Worm (Caenorhabditis elegans) whole organism, L4 larva: ENCODE results near the gene chup-1.
A peak's percentile ranks its signal among the peaks of the same experiment; 100 is the strongest.

Experiments
- D1046.2 ChIP-seq: fragments of 200-800 bp; sonication (Bioruptor generic); IDR thresholded peaks from 2 replicates; pipeline ENCODE4 v1.3.6; 2022; ENCODE audit warnings: missing genetic modification characterization, missing compliant biosample characterization
- F26F4.8 ChIP-seq: fragments of 200-800 bp; sonication (Bioruptor generic); conservative IDR thresholded peaks from 2 replicates; pipeline ENCODE4 v1.3.6; 2022; ENCODE audit warnings: missing genetic modification characterization, missing compliant biosample characterization
- R02D3.7 ChIP-seq: fragments of 150-350 bp; sonication (generic microtip); optimal IDR thresholded peaks from 3 replicates; lab custom pipeline; 2014; ENCODE audit warnings: missing biosample characterization, missing genetic modification characterization
- Y48G9A.11 ChIP-seq: fragments of 200-800 bp; sonication (Bioruptor generic); IDR thresholded peaks from 2 replicates; pipeline ENCODE4 v1.3.6; 2022; ENCODE audit warnings: missing genetic modification reagents, missing genetic modification characterization, missing compliant biosample characterization
- Y5F2A.4 ChIP-seq: fragments of 200-800 bp; sonication (Bioruptor generic); optimal IDR thresholded peaks from 2 replicates; lab custom pipeline; 2018; ENCODE audit warnings: mild to moderate bottlenecking, missing genetic modification characterization, missing compliant biosample characterization
- aha-1 ChIP-seq: fragments of 150-350 bp; peaks from one replicate; lab custom pipeline; 2014; ENCODE audit warnings: missing biosample characterization, missing genetic modification characterization
- ama-1 ChIP-seq: fragments of 150-350 bp; optimal IDR thresholded peaks from 2 replicates; lab custom pipeline; 2014; ENCODE audit warnings: inconsistent platforms, mixed read lengths
- arid-1 ChIP-seq: fragments of 200-800 bp; sonication (Bioruptor generic); conservative IDR thresholded peaks from 2 replicates; pipeline ENCODE4 v1.3.6; 2022; ENCODE audit warnings: missing genetic modification reagents, missing genetic modification characterization, missing compliant biosample characterization
- attf-4 ChIP-seq: sonication (generic microtip); optimal IDR thresholded peaks from 3 replicates; lab custom pipeline; 2017; ENCODE audit warnings: missing biosample characterization, missing genetic modification characterization
- ceh-44 ChIP-seq: fragments of 200-800 bp; sonication (Bioruptor generic); IDR thresholded peaks from 2 replicates; pipeline ENCODE4 v1.3.6; 2022; ENCODE audit warnings: missing genetic modification reagents, missing genetic modification characterization, missing compliant biosample characterization
- ces-1 ChIP-seq: fragments of 150-350 bp; sonication (generic microtip); optimal IDR thresholded peaks from 4 replicates; lab custom pipeline; 2014; ENCODE audit warnings: missing biosample characterization, missing genetic modification reagents, missing genetic modification characterization
- ctbp-1 ChIP-seq: fragments of 200-800 bp; sonication (Bioruptor generic); IDR thresholded peaks from 2 replicates; pipeline ENCODE4 v1.3.6; 2022; ENCODE audit warnings: missing genetic modification reagents, missing genetic modification characterization, missing compliant biosample characterization
- daf-16 ChIP-seq, 3 experiments: sonication (generic microtip); optimal IDR thresholded peaks; 2 replicates each; lab custom pipeline; 2016 to 2017; ENCODE audit warnings: missing genetic modification characterization in 3 of 3, missing genetic modification reagents in 3 of 3, mild to moderate bottlenecking in 2 of 3, missing compliant biosample characterization in 2 of 3, missing biosample characterization in 1 of 3, moderate library complexity in 1 of 3
- daf-19 ChIP-seq: fragments of 200-800 bp; sonication (Bioruptor generic); conservative IDR thresholded peaks from 2 replicates; pipeline ENCODE4 v1.3.6; 2022; ENCODE audit warnings: missing genetic modification characterization, missing compliant biosample characterization
- daf-8 ChIP-seq: fragments of 200-800 bp; sonication (Bioruptor generic); IDR thresholded peaks from 2 replicates; pipeline ENCODE4 v1.3.6; 2022; ENCODE audit warnings: missing genetic modification characterization, missing compliant biosample characterization
- dmd-6 ChIP-seq: fragments of 200-800 bp; sonication (Bioruptor generic); IDR thresholded peaks from 2 replicates; pipeline ENCODE4 v1.3.6; 2022; ENCODE audit warnings: missing genetic modification reagents, missing genetic modification characterization, missing compliant biosample characterization
- dmd-8 ChIP-seq: fragments of 200-800 bp; sonication (Bioruptor generic); IDR thresholded peaks from 2 replicates; pipeline ENCODE4 v1.3.6; 2022; ENCODE audit warnings: missing genetic modification characterization, missing compliant biosample characterization
- dmd-9 ChIP-seq: fragments of 200-800 bp; sonication (Bioruptor generic); IDR thresholded peaks from 2 replicates; pipeline ENCODE4 v1.3.6; 2022; ENCODE audit warnings: missing genetic modification reagents, missing genetic modification characterization, missing compliant biosample characterization
- egl-27 ChIP-seq: sonication (generic microtip); optimal IDR thresholded peaks from 3 replicates; lab custom pipeline; 2017; ENCODE audit warnings: missing biosample characterization, missing genetic modification reagents, missing genetic modification characterization
- egl-43 ChIP-seq: fragments of 200-800 bp; sonication (Bioruptor generic); IDR thresholded peaks from 2 replicates; pipeline ENCODE4 v1.3.6; 2022; ENCODE audit warnings: missing genetic modification reagents, missing genetic modification characterization, missing compliant biosample characterization
- fkh-10 ChIP-seq: fragments of 150-350 bp; optimal IDR thresholded peaks from 2 replicates; lab custom pipeline; 2014; ENCODE audit warnings: missing biosample characterization, missing genetic modification reagents, missing genetic modification characterization
- fos-1 ChIP-seq: fragments of 150-350 bp; optimal IDR thresholded peaks from 2 replicates; lab custom pipeline; 2014; ENCODE audit warnings: missing biosample characterization, missing genetic modification characterization
- hif-1 ChIP-seq, 2 experiments: sonication (generic microtip); optimal IDR thresholded peaks; 2 replicates each; lab custom pipeline; 2016 to 2017; ENCODE audit warnings: missing compliant biosample characterization in 2 of 2, missing genetic modification characterization in 2 of 2, missing genetic modification reagents in 2 of 2, missing genotype in 2 of 2, mild to moderate bottlenecking in 1 of 2
- hlh-11 ChIP-seq: fragments of 200-800 bp; sonication (Bioruptor generic); optimal IDR thresholded peaks from 2 replicates; lab custom pipeline; 2018; ENCODE audit warnings: mild to moderate bottlenecking, missing genetic modification characterization, missing compliant biosample characterization
- hlh-30 ChIP-seq: sonication (generic microtip); optimal IDR thresholded peaks from 2 replicates; lab custom pipeline; 2017; ENCODE audit warnings: antibody characterized with exemption, mild to moderate bottlenecking, missing genetic modification characterization, missing compliant biosample characterization; ENCODE audit not compliant: insufficient read depth
- hmg-1.1 ChIP-seq: fragments of 200-800 bp; sonication (Bioruptor generic); IDR thresholded peaks from 2 replicates; pipeline ENCODE4 v1.3.6; 2022; ENCODE audit warnings: missing genetic modification reagents, missing genetic modification characterization, missing compliant biosample characterization
- lin-13 ChIP-seq: fragments of 150-350 bp; optimal IDR thresholded peaks from 2 replicates; lab custom pipeline; 2014; ENCODE audit warnings: missing biosample characterization, missing genetic modification reagents, missing genetic modification characterization
- lin-15B ChIP-seq: fragments of 150-350 bp; sonication (generic microtip); optimal IDR thresholded peaks from 3 replicates; lab custom pipeline; 2014; ENCODE audit warnings: missing biosample characterization, missing genetic modification characterization
- lin-39 ChIP-seq: fragments of 150-350 bp; optimal IDR thresholded peaks from 2 replicates; lab custom pipeline; 2014; ENCODE audit warnings: missing biosample characterization, missing genetic modification reagents, missing genetic modification characterization
- lir-3 ChIP-seq: sonication (generic microtip); optimal IDR thresholded peaks from 2 replicates; lab custom pipeline; 2016; ENCODE audit warnings: mild to moderate bottlenecking, missing genetic modification characterization, missing compliant biosample characterization
- lsy-2 ChIP-seq, 2 experiments: fragments of 150-350 bp in 1 of 2; sonication (generic microtip) in 1 of 2; optimal IDR thresholded peaks; 2 replicates each; lab custom pipeline; 2014 to 2017; ENCODE audit warnings: missing biosample characterization in 2 of 2, missing genetic modification characterization in 2 of 2
- madf-5 ChIP-seq, 2 experiments: fragments of 200-800 bp; sonication (Bioruptor generic); IDR thresholded peaks; 2 replicates each; pipeline ENCODE4 v1.3.6; 2022; ENCODE audit warnings: missing compliant biosample characterization in 2 of 2, missing genetic modification characterization in 2 of 2
- madf-9 ChIP-seq: fragments of 200-800 bp; sonication (Bioruptor generic); conservative IDR thresholded peaks from 2 replicates; pipeline ENCODE4 v1.3.6; 2022; ENCODE audit warnings: missing genetic modification reagents, missing genetic modification characterization, missing compliant biosample characterization
- mdl-1 ChIP-seq, 2 experiments: fragments of 150-350 bp in 1 of 2; sonication (generic microtip) in 1 of 2; optimal IDR thresholded peaks; 2 replicates each; lab custom pipeline; 2014 to 2017; ENCODE audit warnings: missing biosample characterization in 2 of 2, missing genetic modification characterization in 2 of 2
- nhr-28 ChIP-seq: fragments of 150-350 bp; optimal IDR thresholded peaks from 2 replicates; lab custom pipeline; 2014; ENCODE audit warnings: missing biosample characterization, missing genetic modification characterization
- nhr-76 ChIP-seq: fragments of 150-350 bp; optimal IDR thresholded peaks from 2 replicates; lab custom pipeline; 2014; ENCODE audit warnings: missing biosample characterization, missing genetic modification characterization
- pha-4 ChIP-seq, 2 experiments: fragments of 150-350 bp in 1 of 2; fragments of 200-800 bp in 1 of 2; sonication (Bioruptor generic) in 1 of 2; IDR thresholded peaks in 1 of 2; optimal IDR thresholded peaks in 1 of 2; 2 replicates each; pipeline versions ENCODE4 v1.3.6 to Lab custom; 2014 to 2022; ENCODE audit warnings: missing genetic modification characterization in 2 of 2, missing genetic modification reagents in 2 of 2, missing biosample characterization in 1 of 2, missing compliant biosample characterization in 1 of 2
- sdz-12 ChIP-seq: fragments of 200-800 bp; sonication (Bioruptor generic); optimal IDR thresholded peaks from 2 replicates; lab custom pipeline; 2018; ENCODE audit warnings: mild to moderate bottlenecking, missing genetic modification characterization, missing compliant biosample characterization
- set-16 ChIP-seq: fragments of 200-800 bp; sonication (Bioruptor generic); IDR thresholded peaks from 2 replicates; pipeline ENCODE4 v1.3.6; 2022; ENCODE audit warnings: missing genetic modification reagents, missing genetic modification characterization, missing compliant biosample characterization
- snpc-4 ChIP-seq: fragments of 150-350 bp; optimal IDR thresholded peaks from 2 replicates; lab custom pipeline; 2014; ENCODE audit warnings: missing biosample characterization, missing genetic modification characterization
- spr-3 ChIP-seq: fragments of 200-800 bp; sonication (Bioruptor generic); optimal IDR thresholded peaks from 2 replicates; lab custom pipeline; 2018; ENCODE audit warnings: mild to moderate bottlenecking, missing genetic modification characterization, missing compliant biosample characterization
- unc-130 ChIP-seq: sonication (generic microtip); optimal IDR thresholded peaks from 2 replicates; lab custom pipeline; 2016; ENCODE audit warnings: missing genetic modification reagents, missing genetic modification characterization, missing compliant biosample characterization
- unc-62 ChIP-seq, 3 experiments: fragments of 150-350 bp in 1 of 3; sonication (generic microtip); optimal IDR thresholded peaks in 2 of 3; peaks in 1 of 3; 1 replicate in 1 of 3; 2 replicates in 2 of 3; lab custom pipeline; 2014 to 2017; ENCODE audit warnings: missing biosample characterization in 3 of 3, missing genetic modification characterization in 3 of 3, missing genetic modification reagents in 3 of 3, missing genotype in 1 of 3
- zip-11 ChIP-seq: fragments of 200-800 bp; sonication (Bioruptor generic); IDR thresholded peaks from 2 replicates; pipeline ENCODE4 v1.3.6; 2022; ENCODE audit warnings: missing genetic modification characterization, missing compliant biosample characterization
- ztf-7 ChIP-seq: fragments of 150-350 bp; optimal IDR thresholded peaks from 2 replicates; lab custom pipeline; 2014; ENCODE audit warnings: missing biosample characterization, missing genetic modification characterization

Gene chup-1

DNA sequence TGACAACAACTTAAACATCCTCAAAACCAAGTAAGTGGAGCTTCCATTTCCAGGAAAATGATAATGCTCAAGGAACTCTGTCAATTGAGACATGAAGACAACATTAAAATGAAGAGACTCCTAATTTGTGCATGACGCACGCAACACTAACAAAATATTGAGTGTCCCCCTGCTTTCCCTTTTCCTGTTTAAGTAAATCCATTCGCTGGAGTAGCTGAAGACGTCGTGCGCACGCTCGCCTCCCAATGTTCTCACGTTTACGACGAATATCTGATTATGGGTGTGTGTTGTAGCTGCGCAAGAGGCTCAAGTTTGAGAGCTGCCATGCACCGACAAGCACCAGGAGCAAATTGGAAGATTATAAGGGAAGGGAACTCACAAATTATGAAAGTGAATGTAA is 9.0 kb downstream of the chup-1 start:
- TF ChIP-seq dmd-8 (GFP tag; lab: Robert Waterston, UW) (no peak), pha-4 (GFP tag; IDR thresholded peaks at IDR 0.05; lab: Robert Waterston, UW) (no peak), pha-4 (tag; optimal IDR thresholded peaks at IDR 0.05; lab: Kevin White, UChicago) (no peak), aha-1 (peak; percentile 80), lsy-2 (tag; optimal IDR thresholded peaks at IDR 0.05; lab: Kevin White, UChicago) (peak in 1 of 2 experiments; percentile 39), madf-5 (GFP tag; IDR thresholded peaks at IDR 0.05; lab: Robert Waterston, UW) (no peak), snpc-4 (tag; lab: Kevin White, UChicago) (no peak), fkh-10 (peak; percentile 79), ama-1 (no peak), unc-62 (GFP tag; optimal IDR thresholded peaks at IDR 0.05 in 1 of 2; lab: Kevin White, UChicago) (peak in 1 of 2 experiments; percentile 78), unc-62 (tag; optimal IDR thresholded peaks at IDR 0.05; lab: Kevin White, UChicago) (no peak), daf-19 (GFP tag; lab: Robert Waterston, UW) (0 out of 2 replicates have a peak, but pooled peaks have one; percentile 10), hmg-1.1 (GFP tag; lab: Robert Waterston, UW) (0 out of 2 replicates have a peak, but pooled peaks have one; percentile 23), hlh-11 (tag; lab: Kevin White, UChicago) (peak; percentile 17), hif-1 (tag; optimal IDR thresholded peaks at IDR 0.05; lab: Kevin White, UChicago) (peak in 1 of 2 experiments; percentile 9), attf-4 (no peak), ces-1 (GFP tag; lab: Kevin White, UChicago) (peak; percentile 70), set-16 (0 out of 2 replicates have a peak, but pooled peaks have one; percentile 10), daf-16 (GFP tag; optimal IDR thresholded peaks at IDR 0.05; lab: Kevin White, UChicago) (no peak), daf-16 (tag; optimal IDR thresholded peaks at IDR 0.05; lab: Kevin White, UChicago) (peak; percentile 9), F26F4.8 (no peak), arid-1 (GFP tag; lab: Robert Waterston, UW) (0 out of 2 replicates have a peak, but pooled peaks have one; percentile 13), ctbp-1 (GFP tag; lab: Robert Waterston, UW) (peak; percentile 70; the same call in 1 of the 2 replicates)

DNA sequence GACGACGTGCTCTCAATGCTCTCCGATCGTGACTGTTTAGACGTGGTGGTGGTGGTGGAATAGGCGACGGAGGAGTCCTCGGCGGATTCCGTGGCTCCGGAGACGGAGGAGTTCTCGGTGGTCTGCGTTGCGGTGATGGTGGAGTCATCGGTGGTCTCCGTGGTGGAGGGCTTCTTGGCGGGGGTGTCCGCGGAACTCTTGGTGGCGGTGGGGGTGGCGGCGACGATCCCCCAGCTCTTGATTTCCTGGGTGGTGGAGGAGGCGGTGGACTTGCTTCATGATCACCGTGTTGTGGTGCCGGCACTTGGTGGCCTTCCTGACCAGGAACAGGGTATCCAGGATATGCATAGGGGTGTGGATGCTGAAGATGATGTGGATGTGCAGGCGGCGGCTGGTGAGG is 13.5 kb downstream of the chup-1 start:
- no peak for TF ChIP-seq sdz-12 (GFP tag; lab: Kevin White, UChicago)
- TF ChIP-seq set-16, result peak; percentile 97
- peak; percentile 71 for TF ChIP-seq aha-1
- TF ChIP-seq egl-43 (GFP tag; lab: Robert Waterston, UW), result 0 out of 2 replicates have a peak, but pooled peaks have one; percentile 20

DNA sequence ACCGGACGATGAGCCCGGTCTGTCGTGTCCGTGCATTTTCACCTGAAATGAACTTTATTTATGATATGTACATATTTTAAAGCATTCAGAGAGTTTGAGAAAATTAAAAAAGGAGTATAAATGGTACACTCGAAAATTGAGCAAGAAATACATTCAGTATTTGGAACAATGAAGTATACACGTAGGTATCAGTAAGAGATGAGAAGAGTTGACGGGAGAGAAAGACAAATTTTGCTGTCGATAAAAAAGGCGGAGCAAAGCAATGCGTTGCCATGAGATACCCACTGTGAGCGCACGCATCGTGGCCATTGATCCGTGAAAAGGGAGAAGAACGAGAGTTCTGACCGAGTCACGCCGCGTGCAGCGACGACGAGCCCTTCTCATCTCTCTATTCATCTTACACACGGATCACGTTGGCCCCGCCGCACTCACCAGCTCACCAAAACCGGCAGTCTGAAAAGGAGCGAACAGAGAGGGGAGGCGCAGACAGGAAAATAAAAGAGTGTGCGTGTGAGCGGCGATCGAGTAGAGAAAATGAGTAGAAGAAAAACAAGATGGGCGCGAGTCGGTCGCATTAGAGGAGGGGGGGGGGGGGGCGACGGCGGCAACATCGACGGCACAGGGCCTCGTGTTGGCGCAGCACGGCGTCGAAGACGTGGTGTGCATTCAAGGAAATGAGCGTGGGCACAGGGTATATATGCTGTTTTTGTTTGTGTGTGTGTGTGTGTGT is 14.3 kb downstream of the chup-1 start, which contains the start of gene R04E5.8:
TSS of gene R04E5.8 (minus strand) at position 51 of the 730 bp plus-strand sequence.
- TF ChIP-seq spr-3 (no peak), lin-15B (no peak), hlh-30 (tag; lab: Kevin White, UChicago) (peak; percentile 84), lir-3 (tag; lab: Kevin White, UChicago) (no peak), daf-8 (no peak), nhr-76 (no peak), nhr-28 (tag; lab: Kevin White, UChicago) (no peak), fos-1 (tag; lab: Kevin White, UChicago) (no peak), lin-13 (GFP tag; lab: Kevin White, UChicago) (no peak), dmd-9 (no peak), D1046.2 (GFP tag; lab: Robert Waterston, UW) (no peak), lsy-2 (tag; optimal IDR thresholded peaks at IDR 0.05; lab: Kevin White, UChicago) (peak in 1 of 2 experiments; percentile 38), mdl-1 (tag; optimal IDR thresholded peaks at IDR 0.05; lab: Kevin White, UChicago) (peak in 1 of 2 experiments; percentile 78), zip-11 (GFP tag; lab: Robert Waterston, UW) (no peak), dmd-6 (GFP tag; lab: Robert Waterston, UW) (0 out of 2 replicates have a peak, but pooled peaks have one; percentile 14), Y48G9A.11 (GFP tag; lab: Robert Waterston, UW) (no peak), lin-39 (tag; lab: Kevin White, UChicago) (no peak), dmd-8 (GFP tag; lab: Robert Waterston, UW) (no peak), ceh-44 (0 out of 2 replicates have a peak, but pooled peaks have one; percentile 4), ama-1 (no peak), egl-27 (tag; lab: Kevin White, UChicago) (no peak), R02D3.7 (tag; lab: Kevin White, UChicago) (no peak), ztf-7 (tag; lab: Kevin White, UChicago) (no peak), madf-9 (no peak), Y5F2A.4 (no peak), unc-130 (no peak)
